Worm (Caenorhabditis elegans) whole organism, L2 larva: Measurements from ENCODE around the gene Y62H9A.14.

Experiments
- fos-1 ChIP-seq: fragments of 150-350 bp; optimal IDR thresholded peaks from 2 replicates; lab custom pipeline; 2014; ENCODE audit warnings: missing biosample characterization, missing genetic modification characterization
- nhr-11 ChIP-seq: fragments of 150-350 bp; optimal IDR thresholded peaks from 2 replicates; lab custom pipeline; 2014; ENCODE audit warnings: missing biosample characterization, missing genetic modification characterization
- sma-3 ChIP-seq: sonication (generic microtip); optimal IDR thresholded peaks from 2 replicates; lab custom pipeline; 2016; ENCODE audit warnings: missing genetic modification reagents, missing genetic modification characterization, missing compliant biosample characterization

DNA sequence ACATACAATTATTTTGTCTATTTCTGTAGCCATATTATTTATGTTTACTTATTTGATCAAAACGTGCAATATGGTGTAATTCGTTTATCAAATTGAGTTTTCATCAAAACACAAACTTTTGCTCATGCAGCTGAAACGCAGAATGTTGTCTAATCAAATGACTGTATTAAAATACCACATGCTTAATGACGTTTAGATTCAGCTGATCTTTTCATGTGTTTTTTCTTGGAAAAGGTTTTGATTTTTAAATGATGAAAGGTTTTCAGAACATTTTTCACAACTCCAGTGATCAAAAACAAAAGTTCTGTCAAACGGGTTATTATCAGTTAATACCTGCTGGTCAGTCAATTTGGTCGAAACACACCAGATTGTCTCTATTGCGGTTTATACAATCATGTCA lies 45.8 kb upstream of the Y62H9A.14 start, which contains the start of gene Y62H9A.1:
- TF ChIP-seq nhr-11, result no peak
- no peak for TF ChIP-seq sma-3
- no peak for TF ChIP-seq fos-1 (tag; lab: Kevin White, UChicago)
